Fruit fly (Drosophila melanogaster) whole organism: ENCODE measurements around the gene Top2.

Experiments
- CG8478 ChIP-seq: fragments of >200 bp; optimal IDR thresholded peaks from 2 replicates; lab custom pipeline; 2018; ENCODE audit warnings: inconsistent platforms
- Dll ChIP-seq: fragments of >200 bp; optimal IDR thresholded peaks from 2 replicates; lab custom pipeline; 2017
- pan ChIP-seq: fragments of >200 bp; optimal IDR thresholded peaks from 2 replicates; lab custom pipeline; 2017
- psq ChIP-seq: fragments of >200 bp; optimal IDR thresholded peaks from 2 replicates; lab custom pipeline; 2017
- usp ChIP-seq: fragments of >200 bp; optimal IDR thresholded peaks from 2 replicates; lab custom pipeline; 2017; ENCODE audit warnings: missing biosample characterization, missing genetic modification characterization, mixed read lengths

DNA sequence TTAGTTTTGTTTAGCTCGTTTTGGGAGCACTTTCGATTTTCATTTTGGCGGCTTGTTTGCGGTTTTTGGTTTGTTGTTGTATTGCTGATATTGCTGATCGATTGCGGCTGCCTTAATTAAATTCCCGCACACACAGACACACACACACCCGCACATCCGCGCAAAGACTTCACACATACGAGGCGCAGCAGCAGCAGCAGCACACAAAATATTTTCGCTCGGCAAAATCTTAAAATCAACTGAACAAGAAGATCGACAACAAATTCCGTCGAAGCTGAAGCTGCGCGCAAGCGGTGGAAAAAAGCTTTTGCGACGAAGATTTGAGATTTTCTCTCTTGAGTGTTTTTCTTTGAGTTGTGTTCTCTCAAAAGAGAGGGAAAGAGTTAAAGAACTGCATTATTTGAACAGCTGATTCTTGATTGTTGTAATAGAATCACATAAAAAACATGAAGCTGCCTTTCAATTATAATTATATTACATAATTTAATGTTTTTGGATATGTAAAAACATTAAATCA is 39.0 kb downstream of the Top2 start:
- TF ChIP-seq usp (GFP tag; lab: Kevin White, UChicago) (no peak), psq (lab: Kevin White, UChicago) (no peak), CG8478 (lab: Kevin White, UChicago) (no peak), Dll (lab: Kevin White, UChicago) (no peak), pan (lab: Kevin White, UChicago) (no peak)
